Worm (Caenorhabditis elegans) whole organism, late embryonic: ENCODE data around the gene grl-10.

Experiments used
- C08G9.2 ChIP-seq: sonication (generic microtip); optimal IDR thresholded peaks from 2 replicates; lab custom pipeline; 2016; ENCODE audit warnings: mild to moderate bottlenecking, missing genetic modification characterization, moderate library complexity, missing compliant biosample characterization
- C38D4.7 ChIP-seq: fragments of 200-800 bp; sonication (Bioruptor generic); optimal IDR thresholded peaks from 2 replicates; lab custom pipeline; 2018; ENCODE audit warnings: mild to moderate bottlenecking, missing genetic modification characterization, moderate library complexity, missing compliant biosample characterization
- T23F11.4 ChIP-seq: fragments of 200-800 bp; sonication (Bioruptor generic); optimal IDR thresholded peaks from 2 replicates; lab custom pipeline; 2018; ENCODE audit warnings: mild to moderate bottlenecking, missing genetic modification characterization, missing compliant biosample characterization
- ahr-1 ChIP-seq: sonication (generic microtip); optimal IDR thresholded peaks from 2 replicates; lab custom pipeline; 2016; ENCODE audit warnings: missing genetic modification characterization, missing compliant biosample characterization
- ceh-14 ChIP-seq: sonication (generic microtip); optimal IDR thresholded peaks from 2 replicates; lab custom pipeline; 2016; ENCODE audit warnings: missing genotype, missing genetic modification characterization, missing compliant biosample characterization
- ceh-18 ChIP-seq: sonication (generic microtip); optimal IDR thresholded peaks from 2 replicates; lab custom pipeline; 2016; ENCODE audit warnings: missing genetic modification characterization, missing compliant biosample characterization
- ceh-19 ChIP-seq: fragments of 200-800 bp; sonication (Bioruptor generic); optimal IDR thresholded peaks from 2 replicates; lab custom pipeline; 2018; ENCODE audit warnings: mild to moderate bottlenecking, missing genetic modification characterization, missing compliant biosample characterization
- ceh-2 ChIP-seq: sonication (generic microtip); optimal IDR thresholded peaks from 2 replicates; lab custom pipeline; 2016; ENCODE audit warnings: missing genotype, missing genetic modification characterization, missing compliant biosample characterization
- ceh-24 ChIP-seq: sonication (generic microtip); optimal IDR thresholded peaks from 2 replicates; lab custom pipeline; 2016; ENCODE audit warnings: mild to moderate bottlenecking, missing genetic modification characterization, missing compliant biosample characterization
- ceh-31 ChIP-seq: sonication (generic microtip); optimal IDR thresholded peaks from 2 replicates; lab custom pipeline; 2016; ENCODE audit warnings: missing genetic modification characterization, missing compliant biosample characterization
- ceh-34 ChIP-seq: sonication (generic microtip); optimal IDR thresholded peaks from 2 replicates; lab custom pipeline; 2016; ENCODE audit warnings: mild to moderate bottlenecking, missing genetic modification characterization, missing compliant biosample characterization
- ceh-45 ChIP-seq: fragments of 200-800 bp; sonication (Bioruptor generic); IDR thresholded peaks from 2 replicates; pipeline ENCODE4 v1.3.6; 2022; ENCODE audit warnings: missing genetic modification reagents, missing genetic modification characterization, missing compliant biosample characterization
- ceh-48 ChIP-seq: sonication (generic microtip); optimal IDR thresholded peaks from 2 replicates; lab custom pipeline; 2016; ENCODE audit warnings: missing genetic modification characterization, inconsistent platforms, missing compliant biosample characterization
- ceh-9 ChIP-seq: sonication (generic microtip); optimal IDR thresholded peaks from 2 replicates; lab custom pipeline; 2016; ENCODE audit warnings: mild to moderate bottlenecking, missing genetic modification characterization, inconsistent platforms, missing compliant biosample characterization
- dmd-4 ChIP-seq: sonication (generic microtip); optimal IDR thresholded peaks from 2 replicates; lab custom pipeline; 2016; ENCODE audit warnings: borderline replicate concordance, missing genetic modification characterization, missing compliant biosample characterization
- dve-1 ChIP-seq: sonication (generic microtip); optimal IDR thresholded peaks from 2 replicates; lab custom pipeline; 2017; ENCODE audit warnings: antibody characterized with exemption, mild to moderate bottlenecking, missing genetic modification characterization, missing compliant biosample characterization
- elt-2 ChIP-seq: sonication (generic microtip); optimal IDR thresholded peaks from 2 replicates; lab custom pipeline; 2016; ENCODE audit warnings: missing genetic modification reagents, missing genetic modification characterization, missing compliant biosample characterization
- fkh-10 ChIP-seq: fragments of 150-350 bp; optimal IDR thresholded peaks from 2 replicates; lab custom pipeline; 2014; ENCODE audit warnings: missing biosample characterization, missing genetic modification reagents, missing genetic modification characterization
- fkh-6 ChIP-seq: sonication (generic microtip); optimal IDR thresholded peaks from 2 replicates; lab custom pipeline; 2016; ENCODE audit warnings: missing genetic modification characterization, missing compliant biosample characterization
- gmeb-2 ChIP-seq: sonication (generic microtip); optimal IDR thresholded peaks from 2 replicates; lab custom pipeline; 2016; ENCODE audit warnings: missing genetic modification characterization, inconsistent platforms, missing compliant biosample characterization
- hlh-13 ChIP-seq: fragments of 200-800 bp; sonication (Bioruptor generic); optimal IDR thresholded peaks from 2 replicates; lab custom pipeline; 2018; ENCODE audit warnings: mild to moderate bottlenecking, missing genetic modification characterization, missing compliant biosample characterization
- hlh-6 ChIP-seq: sonication (generic microtip); optimal IDR thresholded peaks from 2 replicates; lab custom pipeline; 2016; ENCODE audit warnings: missing genotype, missing genetic modification characterization, missing compliant biosample characterization
- hlh-8 ChIP-seq: sonication (generic microtip); optimal IDR thresholded peaks from 2 replicates; lab custom pipeline; 2016; ENCODE audit warnings: missing genotype, missing genetic modification characterization, missing compliant biosample characterization
- lin-11 ChIP-seq: fragments of 200-800 bp; sonication (Bioruptor generic); optimal IDR thresholded peaks from 2 replicates; lab custom pipeline; 2018; ENCODE audit warnings: mild to moderate bottlenecking, missing genetic modification characterization, missing compliant biosample characterization
- madf-2 ChIP-seq: sonication (generic microtip); optimal IDR thresholded peaks from 2 replicates; lab custom pipeline; 2017; ENCODE audit warnings: missing genetic modification characterization, missing compliant biosample characterization
- mec-3 ChIP-seq: sonication (generic microtip); optimal IDR thresholded peaks from 2 replicates; lab custom pipeline; 2016; ENCODE audit warnings: borderline replicate concordance, missing genetic modification characterization, missing compliant biosample characterization
- nfya-1 ChIP-seq: sonication (generic microtip); optimal IDR thresholded peaks from 2 replicates; lab custom pipeline; 2017; ENCODE audit warnings: missing genetic modification characterization, mild to moderate bottlenecking, missing compliant biosample characterization, antibody characterized with exemption, moderate library complexity
- pag-3 ChIP-seq: sonication (generic microtip); optimal IDR thresholded peaks from 2 replicates; lab custom pipeline; 2016; ENCODE audit warnings: missing compliant biosample characterization, missing genetic modification characterization, borderline replicate concordance
- pat-9 ChIP-seq: fragments of 200-800 bp; sonication (Bioruptor generic); optimal IDR thresholded peaks from 2 replicates; lab custom pipeline; 2018; ENCODE audit warnings: mild to moderate bottlenecking, missing genetic modification characterization, moderate library complexity, missing compliant biosample characterization
- pha-2 ChIP-seq: sonication (generic microtip); optimal IDR thresholded peaks from 2 replicates; lab custom pipeline; 2017; ENCODE audit warnings: mild to moderate bottlenecking, missing genetic modification characterization, missing compliant biosample characterization
- ref-2 ChIP-seq: sonication (generic microtip); optimal IDR thresholded peaks from 2 replicates; lab custom pipeline; 2016; ENCODE audit warnings: missing genetic modification characterization, missing compliant biosample characterization
- rnt-1 ChIP-seq: sonication (generic microtip); optimal IDR thresholded peaks from 2 replicates; lab custom pipeline; 2016; ENCODE audit warnings: missing genetic modification characterization, missing compliant biosample characterization
- sdc-2 ChIP-seq: sonication (generic microtip); optimal IDR thresholded peaks from 2 replicates; lab custom pipeline; 2016; ENCODE audit warnings: missing genotype, missing genetic modification characterization, missing compliant biosample characterization
- sox-2 ChIP-seq: fragments of 200-800 bp; sonication (Bioruptor generic); IDR thresholded peaks from 2 replicates; pipeline ENCODE4 v1.3.6; 2022; ENCODE audit warnings: missing genetic modification reagents, missing genetic modification characterization, missing compliant biosample characterization
- sox-4 ChIP-seq: sonication (generic microtip); optimal IDR thresholded peaks from 2 replicates; lab custom pipeline; 2017; ENCODE audit warnings: mild to moderate bottlenecking, missing genetic modification characterization, inconsistent platforms, missing compliant biosample characterization
- syd-9 ChIP-seq: sonication (generic microtip); optimal IDR thresholded peaks from 2 replicates; lab custom pipeline; 2016; ENCODE audit warnings: mild to moderate bottlenecking, missing genetic modification characterization, moderate library complexity, missing compliant biosample characterization
- tbx-2 ChIP-seq: sonication (generic microtip); optimal IDR thresholded peaks from 2 replicates; lab custom pipeline; 2016; ENCODE audit warnings: missing genetic modification characterization, missing compliant biosample characterization
- ttx-3 ChIP-seq: sonication (generic microtip); optimal IDR thresholded peaks from 2 replicates; lab custom pipeline; 2016; ENCODE audit warnings: missing genetic modification reagents, missing genetic modification characterization, missing compliant biosample characterization
- unc-55 ChIP-seq: sonication (generic microtip); optimal IDR thresholded peaks from 2 replicates; lab custom pipeline; 2017; ENCODE audit warnings: missing biosample characterization, missing genetic modification reagents, missing genetic modification characterization

Gene grl-10

ce11 chrV:7745386-7745785, 29.0 kb upstream of the grl-10 start:
- TF ChIP-seq pag-3 (tag; lab: Kevin White, UChicago) (no peak), ceh-19 (GFP tag; lab: Kevin White, UChicago) (no peak), ceh-48 (no peak), T23F11.4 (no peak), ceh-45 (GFP tag; lab: Robert Waterston, UW) (no peak), syd-9 (no peak), ceh-14 (no peak), hlh-6 (tag; lab: Kevin White, UChicago) (no peak), ahr-1 (no peak), madf-2 (no peak), dve-1 (tag; lab: Kevin White, UChicago) (no peak), hlh-13 (GFP tag; lab: Kevin White, UChicago) (no peak), ceh-24 (tag; lab: Kevin White, UChicago) (no peak), rnt-1 (tag; lab: Kevin White, UChicago) (no peak)
- TF ChIP-seq, all 69 proteins: peak for 0

- TF ChIP-seq unc-55 (GFP tag; lab: Kevin White, UChicago): peak; percentile 99
- peak; percentile 30 for TF ChIP-seq dmd-4 (tag; lab: Kevin White, UChicago)
- peak; percentile 70 for TF ChIP-seq tbx-2 (tag; lab: Kevin White, UChicago)
- no peak for TF ChIP-seq ceh-31
- no peak for TF ChIP-seq sox-2
- no peak for TF ChIP-seq hlh-8
- no peak for TF ChIP-seq ttx-3 (tag; lab: Kevin White, UChicago)
- no peak for TF ChIP-seq elt-2 (tag; lab: Kevin White, UChicago)
- TF ChIP-seq ceh-34 (tag; lab: Kevin White, UChicago): peak; percentile 17
- TF ChIP-seq ceh-9 (tag; lab: Kevin White, UChicago): no peak
- no peak for TF ChIP-seq sdc-2 (tag; lab: Kevin White, UChicago)
- TF ChIP-seq pag-3 (tag; lab: Kevin White, UChicago): no peak
- TF ChIP-seq C38D4.7 (GFP tag; lab: Kevin White, UChicago): no peak
- peak; percentile 25 for TF ChIP-seq ceh-2 (tag; lab: Kevin White, UChicago)
- TF ChIP-seq ceh-14: peak; percentile 48
- no peak for TF ChIP-seq rnt-1 (tag; lab: Kevin White, UChicago)
- no peak for TF ChIP-seq lin-11 (tag; lab: Kevin White, UChicago)
- peak; percentile 34 for TF ChIP-seq mec-3 (tag; lab: Kevin White, UChicago)
- TF ChIP-seq pha-2: peak; percentile 29
- peak; percentile 39 for TF ChIP-seq ref-2
- TF ChIP-seq fkh-10 (GFP tag; lab: Kevin White, UChicago): no peak
- no peak for TF ChIP-seq pat-9 (tag; lab: Kevin White, UChicago)
- TF ChIP-seq ceh-18 (tag; lab: Kevin White, UChicago): peak; percentile 40
- TF ChIP-seq sox-4 (tag; lab: Kevin White, UChicago): no peak
- peak; percentile 42 for TF ChIP-seq C08G9.2
- TF ChIP-seq gmeb-2 (tag; lab: Kevin White, UChicago): peak; percentile 25
- peak; percentile 17 for TF ChIP-seq nfya-1 (tag; lab: Kevin White, UChicago)
- peak; percentile 16 for TF ChIP-seq fkh-6
Measured at ce11 chrV:7745903-7746302, 28.4 kb upstream of the grl-10 start.

ce11 chrV:7747132-7747531, 27.2 kb upstream of the grl-10 start:
- no peak for TF ChIP-seq ceh-45 (GFP tag; lab: Robert Waterston, UW)
